Fruit fly (Drosophila melanogaster): Measurements from ENCODE around the gene Eig71Eg.

dm6 chr3L:15631067-15631466, 26.4 kb upstream of the Eig71Eg start:
- no peak for TF ChIP-seq Dll (optimal IDR thresholded peaks at IDR 0.05)
- TF ChIP-seq usp (GFP tag; optimal IDR thresholded peaks at IDR 0.05) = no peak
- no peak for TF ChIP-seq pan (optimal IDR thresholded peaks at IDR 0.05)
- TF ChIP-seq psq (optimal IDR thresholded peaks at IDR 0.05) = no peak
- TF ChIP-seq CG8478 (optimal IDR thresholded peaks at IDR 0.05) = no peak
- no peak for TF ChIP-seq EcR (GFP tag; optimal IDR thresholded peaks at IDR 0.05)

Data from whole organism.